Fruit fly (Drosophila melanogaster) whole organism, wandering third instar larva: Measurements from ENCODE around the gene CG15879.
A peak's percentile ranks its signal among the peaks of the same experiment; 100 is the strongest.

Experiments used
- Abd-B ChIP-seq: fragments of >200 bp; optimal IDR thresholded peaks from 2 replicates; lab custom pipeline; 2017; ENCODE audit warnings: missing biosample characterization, missing genetic modification characterization
- CG32264 ChIP-seq: fragments of 200-800 bp; sonication (Bioruptor generic); optimal IDR thresholded peaks from 2 replicates; lab custom pipeline; 2016; ENCODE audit warnings: missing biosample characterization, missing genetic modification characterization
- CG9705 ChIP-seq: fragments of 200-800 bp; sonication (Bioruptor generic); optimal IDR thresholded peaks from 2 replicates; lab custom pipeline; 2018; ENCODE audit warnings: missing biosample characterization, mild to moderate bottlenecking, missing genetic modification characterization
- CrebA ChIP-seq: fragments of 200-800 bp; sonication (Bioruptor generic); optimal IDR thresholded peaks from 2 replicates; lab custom pipeline; 2016; ENCODE audit warnings: missing biosample characterization, mild to moderate bottlenecking, missing genetic modification characterization, borderline replicate concordance
- Dfd ChIP-seq: fragments of >200 bp; optimal IDR thresholded peaks from 2 replicates; lab custom pipeline; 2017; ENCODE audit warnings: missing biosample characterization, missing genetic modification characterization
- Dif ChIP-seq: fragments of 200-275, 200-300 bp; sonication (Bioruptor generic); optimal IDR thresholded peaks from 2 replicates; lab custom pipeline; 2018; ENCODE audit warnings: missing biosample characterization, missing genetic modification characterization; ENCODE audit not compliant: partially characterized antibody
- GATAd ChIP-seq: sonication (Bioruptor generic); optimal IDR thresholded peaks from 2 replicates; lab custom pipeline; 2016; ENCODE audit warnings: missing biosample characterization, missing genetic modification characterization
- HLH106 ChIP-seq: fragments of 200-800 bp; optimal IDR thresholded peaks from 3 replicates; lab custom pipeline; 2019; ENCODE audit warnings: missing biosample characterization, mild to moderate bottlenecking, missing genetic modification characterization, moderate library complexity
- Hnf4 ChIP-seq: fragments of 200-800 bp; sonication (Bioruptor generic); optimal IDR thresholded peaks from 2 replicates; lab custom pipeline; 2016; ENCODE audit warnings: missing biosample characterization, mild to moderate bottlenecking, missing genetic modification characterization
- Hr78 ChIP-seq: fragments of >200 bp; optimal IDR thresholded peaks from 2 replicates; lab custom pipeline; 2017; ENCODE audit warnings: missing biosample characterization, missing genetic modification characterization
- Hr83 ChIP-seq: fragments of 200-300 bp; sonication (Bioruptor generic); optimal IDR thresholded peaks from 2 replicates; lab custom pipeline; 2016; ENCODE audit warnings: missing biosample characterization, mild to moderate bottlenecking, missing genetic modification characterization, moderate library complexity; ENCODE audit not compliant: poor library complexity, severe bottlenecking
- Jra ChIP-seq: sonication (Bioruptor generic); optimal IDR thresholded peaks from 2 replicates; lab custom pipeline; 2016; ENCODE audit warnings: missing biosample characterization, missing genetic modification characterization
- Mio ChIP-seq: sonication (Bioruptor generic); optimal IDR thresholded peaks from 2 replicates; lab custom pipeline; 2016; ENCODE audit warnings: missing biosample characterization, missing genetic modification characterization
- Myc ChIP-seq: fragments of >200 bp; optimal IDR thresholded peaks from 2 replicates; lab custom pipeline; 2017
- N ChIP-seq: fragments of >200 bp; optimal IDR thresholded peaks from 2 replicates; lab custom pipeline; 2018; ENCODE audit warnings: missing biosample characterization, missing external identifiers, missing genetic modification characterization
- OdsH ChIP-seq: fragments of 200-800 bp; sonication (Bioruptor generic); optimal IDR thresholded peaks from 2 replicates; lab custom pipeline; 2016; ENCODE audit warnings: missing biosample characterization, mild to moderate bottlenecking, missing genetic modification characterization
- Rel ChIP-seq, 2 experiments: fragments of 200-800 bp; sonication (Bioruptor generic) in 1 of 2; optimal IDR thresholded peaks; 2 replicates in 1 of 2; 3 replicates in 1 of 2; lab custom pipeline; 2016 to 2019; ENCODE audit warnings: mild to moderate bottlenecking in 2 of 2, missing biosample characterization in 2 of 2, missing genetic modification characterization in 2 of 2, moderate library complexity in 1 of 2
- Sp1 ChIP-seq: fragments of 200-800 bp; sonication (Bioruptor generic); optimal IDR thresholded peaks from 3 replicates; lab custom pipeline; 2019; ENCODE audit warnings: missing biosample characterization, mild to moderate bottlenecking, missing genetic modification characterization, moderate library complexity
- Vsx2 ChIP-seq: fragments of 200-300, 225-300 bp; sonication (Bioruptor generic); optimal IDR thresholded peaks from 2 replicates; lab custom pipeline; 2018; ENCODE audit warnings: missing biosample characterization, missing genetic modification characterization; ENCODE audit not compliant: partially characterized antibody
- br ChIP-seq: fragments of 200-800 bp; sonication (Bioruptor generic); optimal IDR thresholded peaks from 2 replicates; lab custom pipeline; 2016; ENCODE audit warnings: missing biosample characterization, missing genetic modification characterization
- brk ChIP-seq: fragments of 200-800 bp; sonication (Bioruptor generic); optimal IDR thresholded peaks from 2 replicates; lab custom pipeline; 2016; ENCODE audit warnings: missing biosample characterization, mild to moderate bottlenecking, missing genetic modification characterization
- dl ChIP-seq, 2 experiments: fragments of 175-275, 200-275 bp in 1 of 2; fragments of 200-275 bp in 1 of 2; sonication (Bioruptor generic); optimal IDR thresholded peaks; lab custom pipeline; 2018; ENCODE audit warnings: mild to moderate bottlenecking in 2 of 2, missing biosample characterization in 2 of 2, missing genetic modification characterization in 2 of 2, moderate library complexity in 2 of 2; ENCODE audit not compliant: partially characterized antibody in 2 of 2, insufficient read depth in 1 of 2
- dmrt93B ChIP-seq: fragments of 200-800 bp; sonication (Bioruptor generic); optimal IDR thresholded peaks from 2 replicates; lab custom pipeline; 2018; ENCODE audit warnings: missing biosample characterization, mild to moderate bottlenecking, missing genetic modification characterization
- dsf ChIP-seq: sonication (Bioruptor generic); optimal IDR thresholded peaks from 2 replicates; lab custom pipeline; 2016; ENCODE audit warnings: missing biosample characterization, missing genetic modification characterization, borderline replicate concordance
- ey ChIP-seq: fragments of 200-800 bp; sonication (Bioruptor generic); optimal IDR thresholded peaks from 2 replicates; lab custom pipeline; 2016; ENCODE audit warnings: missing biosample characterization, missing genetic modification characterization
- foxo ChIP-seq, 2 experiments: fragments of 200-800 bp; sonication (Bioruptor generic); optimal IDR thresholded peaks; 2 replicates in 1 of 2; 3 replicates in 1 of 2; lab custom pipeline; 2016 to 2017; ENCODE audit warnings: missing biosample characterization in 2 of 2, missing genetic modification characterization in 2 of 2
- fru ChIP-seq: fragments of 200-800 bp; sonication (Bioruptor generic); optimal IDR thresholded peaks from 3 replicates; lab custom pipeline; 2016; ENCODE audit warnings: missing biosample characterization, mild to moderate bottlenecking, missing genetic modification characterization
- h ChIP-seq: fragments of 200-800 bp; sonication (Bioruptor generic); optimal IDR thresholded peaks from 3 replicates; lab custom pipeline; 2016; ENCODE audit warnings: missing biosample characterization, mild to moderate bottlenecking, missing genetic modification characterization
- jim ChIP-seq: fragments of 175-275, 200-325 bp; sonication (Bioruptor generic); optimal IDR thresholded peaks from 2 replicates; lab custom pipeline; 2016; ENCODE audit warnings: missing biosample characterization, mild to moderate bottlenecking, missing genetic modification characterization
- lola ChIP-seq: fragments of >200 bp; optimal IDR thresholded peaks from 2 replicates; lab custom pipeline; 2017; ENCODE audit warnings: missing biosample characterization, missing genetic modification characterization
- pan ChIP-seq: fragments of >200 bp; optimal IDR thresholded peaks from 2 replicates; lab custom pipeline; 2017
- psq ChIP-seq: fragments of 200-800 bp; sonication (Bioruptor generic); optimal IDR thresholded peaks from 3 replicates; lab custom pipeline; 2017; ENCODE audit warnings: missing biosample characterization, mild to moderate bottlenecking, missing genetic modification characterization, moderate library complexity
- rgr ChIP-seq: fragments of 200-800 bp; sonication (Bioruptor generic); optimal IDR thresholded peaks from 3 replicates; lab custom pipeline; 2016; ENCODE audit warnings: missing biosample characterization, mild to moderate bottlenecking, missing genetic modification characterization
- sage ChIP-seq: fragments of 200-800 bp; sonication (Bioruptor generic); optimal IDR thresholded peaks from 2 replicates; lab custom pipeline; 2016; ENCODE audit warnings: missing biosample characterization, mild to moderate bottlenecking, missing genetic modification characterization
- sv ChIP-seq: fragments of 200-800 bp; sonication (Bioruptor generic); optimal IDR thresholded peaks from 3 replicates; lab custom pipeline; 2016; ENCODE audit warnings: missing biosample characterization, missing genetic modification characterization
- tai ChIP-seq: sonication (Bioruptor generic); optimal IDR thresholded peaks from 2 replicates; lab custom pipeline; 2016; ENCODE audit warnings: missing biosample characterization, missing genetic modification characterization
- usp ChIP-seq: fragments of >200 bp; optimal IDR thresholded peaks from 2 replicates; lab custom pipeline; 2017; ENCODE audit warnings: missing biosample characterization, missing genetic modification characterization
- woc ChIP-seq: sonication (Bioruptor generic); optimal IDR thresholded peaks from 2 replicates; lab custom pipeline; 2016; ENCODE audit warnings: missing biosample characterization, mild to moderate bottlenecking, missing genetic modification characterization

CG15879 gene

dm6 chr3L:2164031-2164537 lies 4.8 kb downstream of the CG15879 start:
- TF ChIP-seq Hr78 (GFP tag; lab: Kevin White, UChicago): no peak
- peak; percentile 17 for TF ChIP-seq dsf (GFP tag; lab: Kevin White, UChicago)
- TF ChIP-seq pan (lab: Kevin White, UChicago): peak; percentile 60
- TF ChIP-seq woc (GFP tag; lab: Kevin White, UChicago): peak; percentile 97
- peak; percentile 85 for TF ChIP-seq HLH106 (tag; lab: Kevin White, UChicago)
- TF ChIP-seq Abd-B (GFP tag; lab: Kevin White, UChicago): no peak
- TF ChIP-seq brk (GFP tag; lab: Kevin White, UChicago): peak; percentile 65
- peak; percentile 60 for TF ChIP-seq Vsx2 (GFP tag; lab: Kevin White, UChicago)
- TF ChIP-seq CrebA (GFP tag; lab: Kevin White, UChicago): peak; percentile 59
- no peak for TF ChIP-seq sv (GFP tag; lab: Kevin White, UChicago)
- peak; percentile 87 for TF ChIP-seq psq (GFP tag; lab: Kevin White, UChicago)
- no peak for TF ChIP-seq Mio (GFP tag; lab: Kevin White, UChicago)
- peak; percentile 96 for TF ChIP-seq fru (GFP tag; lab: Kevin White, UChicago)
- peak; percentile 88 for TF ChIP-seq dmrt93B (GFP tag; lab: Kevin White, UChicago)
- TF ChIP-seq N (GFP tag; lab: Kevin White, UChicago): no peak
- TF ChIP-seq ey (GFP tag; lab: Kevin White, UChicago): peak; percentile 88
- TF ChIP-seq foxo (GFP tag; optimal IDR thresholded peaks at IDR 0.05; lab: Kevin White, UChicago): peak; percentile 59 to 94
- peak; percentile 37 for TF ChIP-seq Dif (GFP tag; lab: Kevin White, UChicago)
- peak; percentile 86 for TF ChIP-seq br (GFP tag; lab: Kevin White, UChicago)
- peak; percentile 89 for TF ChIP-seq CG32264
- no peak for TF ChIP-seq Myc (lab: Kevin White, UChicago)
- TF ChIP-seq CG9705: peak; percentile 59
- no peak for TF ChIP-seq lola (GFP tag; lab: Kevin White, UChicago)
- TF ChIP-seq rgr (GFP tag; lab: Kevin White, UChicago): peak; percentile 88
- peak; percentile 83 for TF ChIP-seq sage
- TF ChIP-seq Dfd: no peak
- peak; percentile 76 for TF ChIP-seq Hnf4
- TF ChIP-seq dl (GFP tag; optimal IDR thresholded peaks at IDR 0.05; lab: Kevin White, UChicago; ENCODE audit: insufficient read depth in 1 of 2, partially characterized antibody in 2 of 2): no peak
- TF ChIP-seq jim (GFP tag; lab: Kevin White, UChicago): no peak
- TF ChIP-seq h: peak; percentile 96
- peak; percentile 11 for TF ChIP-seq Rel (GFP tag; optimal IDR thresholded peaks at IDR 0.05; lab: Kevin White, UChicago)
- TF ChIP-seq Rel (tag; optimal IDR thresholded peaks at IDR 0.05; lab: Kevin White, UChicago): peak; percentile 16
- TF ChIP-seq usp (GFP tag; lab: Kevin White, UChicago): no peak
- peak; percentile 81 for TF ChIP-seq Sp1 (GFP tag; lab: Kevin White, UChicago)
- no peak for TF ChIP-seq GATAd (GFP tag; lab: Kevin White, UChicago)
- no peak for TF ChIP-seq Hr83
- TF ChIP-seq OdsH (GFP tag; lab: Kevin White, UChicago): peak; percentile 91
- TF ChIP-seq Jra (GFP tag; lab: Kevin White, UChicago): no peak
- peak; percentile 67 for TF ChIP-seq tai (GFP tag; lab: Kevin White, UChicago)
- TF ChIP-seq, all 38 proteins: peak for 24

- no peak for TF ChIP-seq usp (GFP tag; lab: Kevin White, UChicago)
Measured at dm6 chr3L:2163608-2164007, 5.3 kb downstream of the CG15879 start, which contains the start of gene CG15822. Gene CG15822 (minus strand): TSS chr3L:2163863.

- no peak for TF ChIP-seq foxo (GFP tag; optimal IDR thresholded peaks at IDR 0.05; lab: Kevin White, UChicago)
- no peak for TF ChIP-seq Jra (GFP tag; lab: Kevin White, UChicago)
- no peak for TF ChIP-seq woc (GFP tag; lab: Kevin White, UChicago)
- TF ChIP-seq GATAd (GFP tag; lab: Kevin White, UChicago): no peak
- TF ChIP-seq brk (GFP tag; lab: Kevin White, UChicago): no peak
- no peak for TF ChIP-seq br (GFP tag; lab: Kevin White, UChicago)
- TF ChIP-seq lola (GFP tag; lab: Kevin White, UChicago): no peak
- no peak for TF ChIP-seq Vsx2 (GFP tag; lab: Kevin White, UChicago)
- TF ChIP-seq sage: no peak
- no peak for TF ChIP-seq dmrt93B (GFP tag; lab: Kevin White, UChicago)
- no peak for TF ChIP-seq HLH106 (tag; lab: Kevin White, UChicago)
Measured at dm6 chr3L:2162623-2163022, 6.3 kb downstream of the CG15879 start.
